Fruit fly (Drosophila melanogaster) whole organism, wandering third instar larva: ENCODE results near the gene Or65c.

Experiments used
- Abd-B ChIP-seq: fragments of >200 bp; optimal IDR thresholded peaks from 2 replicates; lab custom pipeline; 2017; ENCODE audit warnings: missing biosample characterization, missing genetic modification characterization
- CG32264 ChIP-seq: fragments of 200-800 bp; sonication (Bioruptor generic); optimal IDR thresholded peaks from 2 replicates; lab custom pipeline; 2016; ENCODE audit warnings: missing biosample characterization, missing genetic modification characterization
- CG9705 ChIP-seq: fragments of 200-800 bp; sonication (Bioruptor generic); optimal IDR thresholded peaks from 2 replicates; lab custom pipeline; 2018; ENCODE audit warnings: missing biosample characterization, mild to moderate bottlenecking, missing genetic modification characterization
- CrebA ChIP-seq: fragments of 200-800 bp; sonication (Bioruptor generic); optimal IDR thresholded peaks from 2 replicates; lab custom pipeline; 2016; ENCODE audit warnings: missing biosample characterization, mild to moderate bottlenecking, missing genetic modification characterization, borderline replicate concordance
- Dfd ChIP-seq: fragments of >200 bp; optimal IDR thresholded peaks from 2 replicates; lab custom pipeline; 2017; ENCODE audit warnings: missing biosample characterization, missing genetic modification characterization
- Dif ChIP-seq: fragments of 200-275, 200-300 bp; sonication (Bioruptor generic); optimal IDR thresholded peaks from 2 replicates; lab custom pipeline; 2018; ENCODE audit warnings: missing biosample characterization, missing genetic modification characterization; ENCODE audit not compliant: partially characterized antibody
- GATAd ChIP-seq: sonication (Bioruptor generic); optimal IDR thresholded peaks from 2 replicates; lab custom pipeline; 2016; ENCODE audit warnings: missing biosample characterization, missing genetic modification characterization
- HLH106 ChIP-seq: fragments of 200-800 bp; optimal IDR thresholded peaks from 3 replicates; lab custom pipeline; 2019; ENCODE audit warnings: missing biosample characterization, mild to moderate bottlenecking, missing genetic modification characterization, moderate library complexity
- Hnf4 ChIP-seq: fragments of 200-800 bp; sonication (Bioruptor generic); optimal IDR thresholded peaks from 2 replicates; lab custom pipeline; 2016; ENCODE audit warnings: missing biosample characterization, mild to moderate bottlenecking, missing genetic modification characterization
- Hr78 ChIP-seq: fragments of >200 bp; optimal IDR thresholded peaks from 2 replicates; lab custom pipeline; 2017; ENCODE audit warnings: missing biosample characterization, missing genetic modification characterization
- Hr83 ChIP-seq: fragments of 200-300 bp; sonication (Bioruptor generic); optimal IDR thresholded peaks from 2 replicates; lab custom pipeline; 2016; ENCODE audit warnings: missing biosample characterization, mild to moderate bottlenecking, missing genetic modification characterization, moderate library complexity; ENCODE audit not compliant: poor library complexity, severe bottlenecking
- Jra ChIP-seq: sonication (Bioruptor generic); optimal IDR thresholded peaks from 2 replicates; lab custom pipeline; 2016; ENCODE audit warnings: missing biosample characterization, missing genetic modification characterization
- Mio ChIP-seq: sonication (Bioruptor generic); optimal IDR thresholded peaks from 2 replicates; lab custom pipeline; 2016; ENCODE audit warnings: missing biosample characterization, missing genetic modification characterization
- Myc ChIP-seq: fragments of >200 bp; optimal IDR thresholded peaks from 2 replicates; lab custom pipeline; 2017
- N ChIP-seq: fragments of >200 bp; optimal IDR thresholded peaks from 2 replicates; lab custom pipeline; 2018; ENCODE audit warnings: missing biosample characterization, missing external identifiers, missing genetic modification characterization
- OdsH ChIP-seq: fragments of 200-800 bp; sonication (Bioruptor generic); optimal IDR thresholded peaks from 2 replicates; lab custom pipeline; 2016; ENCODE audit warnings: missing biosample characterization, mild to moderate bottlenecking, missing genetic modification characterization
- Rel ChIP-seq, 2 experiments: fragments of 200-800 bp; sonication (Bioruptor generic) in 1 of 2; optimal IDR thresholded peaks; 2 replicates in 1 of 2; 3 replicates in 1 of 2; lab custom pipeline; 2016 to 2019; ENCODE audit warnings: mild to moderate bottlenecking in 2 of 2, missing biosample characterization in 2 of 2, missing genetic modification characterization in 2 of 2, moderate library complexity in 1 of 2
- Sp1 ChIP-seq: fragments of 200-800 bp; sonication (Bioruptor generic); optimal IDR thresholded peaks from 3 replicates; lab custom pipeline; 2019; ENCODE audit warnings: missing biosample characterization, mild to moderate bottlenecking, missing genetic modification characterization, moderate library complexity
- Vsx2 ChIP-seq: fragments of 200-300, 225-300 bp; sonication (Bioruptor generic); optimal IDR thresholded peaks from 2 replicates; lab custom pipeline; 2018; ENCODE audit warnings: missing biosample characterization, missing genetic modification characterization; ENCODE audit not compliant: partially characterized antibody
- br ChIP-seq: fragments of 200-800 bp; sonication (Bioruptor generic); optimal IDR thresholded peaks from 2 replicates; lab custom pipeline; 2016; ENCODE audit warnings: missing biosample characterization, missing genetic modification characterization
- brk ChIP-seq: fragments of 200-800 bp; sonication (Bioruptor generic); optimal IDR thresholded peaks from 2 replicates; lab custom pipeline; 2016; ENCODE audit warnings: missing biosample characterization, mild to moderate bottlenecking, missing genetic modification characterization
- dl ChIP-seq, 2 experiments: fragments of 175-275, 200-275 bp in 1 of 2; fragments of 200-275 bp in 1 of 2; sonication (Bioruptor generic); optimal IDR thresholded peaks; lab custom pipeline; 2018; ENCODE audit warnings: mild to moderate bottlenecking in 2 of 2, missing biosample characterization in 2 of 2, missing genetic modification characterization in 2 of 2, moderate library complexity in 2 of 2; ENCODE audit not compliant: partially characterized antibody in 2 of 2, insufficient read depth in 1 of 2
- dmrt93B ChIP-seq: fragments of 200-800 bp; sonication (Bioruptor generic); optimal IDR thresholded peaks from 2 replicates; lab custom pipeline; 2018; ENCODE audit warnings: missing biosample characterization, mild to moderate bottlenecking, missing genetic modification characterization
- dsf ChIP-seq: sonication (Bioruptor generic); optimal IDR thresholded peaks from 2 replicates; lab custom pipeline; 2016; ENCODE audit warnings: missing biosample characterization, missing genetic modification characterization, borderline replicate concordance
- ey ChIP-seq: fragments of 200-800 bp; sonication (Bioruptor generic); optimal IDR thresholded peaks from 2 replicates; lab custom pipeline; 2016; ENCODE audit warnings: missing biosample characterization, missing genetic modification characterization
- foxo ChIP-seq, 2 experiments: fragments of 200-800 bp; sonication (Bioruptor generic); optimal IDR thresholded peaks; 2 replicates in 1 of 2; 3 replicates in 1 of 2; lab custom pipeline; 2016 to 2017; ENCODE audit warnings: missing biosample characterization in 2 of 2, missing genetic modification characterization in 2 of 2
- fru ChIP-seq: fragments of 200-800 bp; sonication (Bioruptor generic); optimal IDR thresholded peaks from 3 replicates; lab custom pipeline; 2016; ENCODE audit warnings: missing biosample characterization, mild to moderate bottlenecking, missing genetic modification characterization
- h ChIP-seq: fragments of 200-800 bp; sonication (Bioruptor generic); optimal IDR thresholded peaks from 3 replicates; lab custom pipeline; 2016; ENCODE audit warnings: missing biosample characterization, mild to moderate bottlenecking, missing genetic modification characterization
- jim ChIP-seq: fragments of 175-275, 200-325 bp; sonication (Bioruptor generic); optimal IDR thresholded peaks from 2 replicates; lab custom pipeline; 2016; ENCODE audit warnings: missing biosample characterization, mild to moderate bottlenecking, missing genetic modification characterization
- lola ChIP-seq: fragments of >200 bp; optimal IDR thresholded peaks from 2 replicates; lab custom pipeline; 2017; ENCODE audit warnings: missing biosample characterization, missing genetic modification characterization
- pan ChIP-seq: fragments of >200 bp; optimal IDR thresholded peaks from 2 replicates; lab custom pipeline; 2017
- psq ChIP-seq: fragments of 200-800 bp; sonication (Bioruptor generic); optimal IDR thresholded peaks from 3 replicates; lab custom pipeline; 2017; ENCODE audit warnings: missing biosample characterization, mild to moderate bottlenecking, missing genetic modification characterization, moderate library complexity
- rgr ChIP-seq: fragments of 200-800 bp; sonication (Bioruptor generic); optimal IDR thresholded peaks from 3 replicates; lab custom pipeline; 2016; ENCODE audit warnings: missing biosample characterization, mild to moderate bottlenecking, missing genetic modification characterization
- sage ChIP-seq: fragments of 200-800 bp; sonication (Bioruptor generic); optimal IDR thresholded peaks from 2 replicates; lab custom pipeline; 2016; ENCODE audit warnings: missing biosample characterization, mild to moderate bottlenecking, missing genetic modification characterization
- sv ChIP-seq: fragments of 200-800 bp; sonication (Bioruptor generic); optimal IDR thresholded peaks from 3 replicates; lab custom pipeline; 2016; ENCODE audit warnings: missing biosample characterization, missing genetic modification characterization
- tai ChIP-seq: sonication (Bioruptor generic); optimal IDR thresholded peaks from 2 replicates; lab custom pipeline; 2016; ENCODE audit warnings: missing biosample characterization, missing genetic modification characterization
- usp ChIP-seq: fragments of >200 bp; optimal IDR thresholded peaks from 2 replicates; lab custom pipeline; 2017; ENCODE audit warnings: missing biosample characterization, missing genetic modification characterization
- woc ChIP-seq: sonication (Bioruptor generic); optimal IDR thresholded peaks from 2 replicates; lab custom pipeline; 2016; ENCODE audit warnings: missing biosample characterization, mild to moderate bottlenecking, missing genetic modification characterization

Gene Or65c

dm6 chr3L:6355032-6355431, 27.6 kb downstream of the Or65c start:
- TF ChIP-seq Abd-B (GFP tag; lab: Kevin White, UChicago) (no peak), Dif (no peak), rgr (no peak), woc (GFP tag; lab: Kevin White, UChicago) (no peak), foxo (GFP tag; optimal IDR thresholded peaks at IDR 0.05; lab: Kevin White, UChicago) (no peak), tai (GFP tag; lab: Kevin White, UChicago) (no peak), brk (no peak), HLH106 (no peak), Hr78 (GFP tag; lab: Kevin White, UChicago) (no peak), CG9705 (GFP tag; lab: Kevin White, UChicago) (no peak), Dfd (GFP tag; lab: Kevin White, UChicago) (no peak), Jra (GFP tag; lab: Kevin White, UChicago) (no peak), CG32264 (GFP tag; lab: Kevin White, UChicago) (no peak), N (GFP tag; lab: Kevin White, UChicago) (no peak), Vsx2 (no peak), GATAd (GFP tag; lab: Kevin White, UChicago) (no peak), OdsH (no peak), ey (GFP tag; lab: Kevin White, UChicago) (no peak)

- TF ChIP-seq sv (GFP tag; lab: Kevin White, UChicago) (no peak), fru (peak; percentile 58), HLH106 (peak; percentile 4), Mio (GFP tag; lab: Kevin White, UChicago) (no peak), dl (GFP tag; optimal IDR thresholded peaks at IDR 0.05; lab: Kevin White, UChicago; ENCODE audit: insufficient read depth in 1 of 2, partially characterized antibody in 2 of 2) (no peak), Abd-B (GFP tag; lab: Kevin White, UChicago) (no peak), sage (GFP tag; lab: Kevin White, UChicago) (no peak), CrebA (GFP tag; lab: Kevin White, UChicago) (no peak), OdsH (peak; percentile 29), h (peak; percentile 31), usp (GFP tag; lab: Kevin White, UChicago) (no peak), br (GFP tag; lab: Kevin White, UChicago) (no peak), Hr83 (GFP tag; lab: Kevin White, UChicago) (no peak), Dfd (GFP tag; lab: Kevin White, UChicago) (no peak), woc (GFP tag; lab: Kevin White, UChicago) (peak; percentile 51), Sp1 (peak; percentile 19), Vsx2 (no peak), dmrt93B (GFP tag; lab: Kevin White, UChicago) (peak; percentile 24), rgr (no peak), foxo (GFP tag; optimal IDR thresholded peaks at IDR 0.05; lab: Kevin White, UChicago) (peak in 1 of 2 experiments; percentile 32), Jra (GFP tag; lab: Kevin White, UChicago) (no peak), Hr78 (GFP tag; lab: Kevin White, UChicago) (no peak), N (GFP tag; lab: Kevin White, UChicago) (no peak), tai (GFP tag; lab: Kevin White, UChicago) (no peak), lola (GFP tag; lab: Kevin White, UChicago) (no peak), CG32264 (GFP tag; lab: Kevin White, UChicago) (no peak), Rel (GFP tag; optimal IDR thresholded peaks at IDR 0.05; lab: Kevin White, UChicago) (no peak), Rel (tag; optimal IDR thresholded peaks at IDR 0.05; lab: Kevin White, UChicago) (no peak), GATAd (GFP tag; lab: Kevin White, UChicago) (no peak), ey (GFP tag; lab: Kevin White, UChicago) (peak; percentile 26), pan (lab: Kevin White, UChicago) (no peak), dsf (GFP tag; lab: Kevin White, UChicago) (no peak), Hnf4 (no peak), psq (GFP tag; lab: Kevin White, UChicago) (peak; percentile 27)
- TF ChIP-seq, all 38 proteins: peak for 10
These were observed 29.7 kb downstream of the Or65c start for dm6 chr3L:6357152-6357551.

- TF ChIP-seq HLH106, result peak; percentile 55
- no peak for TF ChIP-seq Myc (lab: Kevin White, UChicago)
- peak in 1 of 2 experiments; percentile 68 for TF ChIP-seq foxo (GFP tag; optimal IDR thresholded peaks at IDR 0.05; lab: Kevin White, UChicago)
- TF ChIP-seq Dif, result no peak
- TF ChIP-seq jim (GFP tag; lab: Kevin White, UChicago), result no peak
- TF ChIP-seq ey (GFP tag; lab: Kevin White, UChicago), result peak; percentile 53
- TF ChIP-seq Hr78 (GFP tag; lab: Kevin White, UChicago), result no peak
- TF ChIP-seq CG32264 (GFP tag; lab: Kevin White, UChicago), result no peak
- peak; percentile 74 for TF ChIP-seq h
- TF ChIP-seq woc (GFP tag; lab: Kevin White, UChicago), result no peak
- peak; percentile 61 for TF ChIP-seq OdsH
- TF ChIP-seq CG9705 (GFP tag; lab: Kevin White, UChicago), result peak; percentile 7
- no peak for TF ChIP-seq dl (GFP tag; optimal IDR thresholded peaks at IDR 0.05; lab: Kevin White, UChicago; ENCODE audit: insufficient read depth in 1 of 2, partially characterized antibody in 2 of 2)
- TF ChIP-seq br (GFP tag; lab: Kevin White, UChicago), result peak; percentile 45
- TF ChIP-seq N (GFP tag; lab: Kevin White, UChicago), result no peak
- TF ChIP-seq pan (lab: Kevin White, UChicago), result no peak
- no peak for TF ChIP-seq tai (GFP tag; lab: Kevin White, UChicago)
- TF ChIP-seq fru, result peak; percentile 57
- TF ChIP-seq sage (GFP tag; lab: Kevin White, UChicago), result no peak
- TF ChIP-seq CrebA (GFP tag; lab: Kevin White, UChicago), result no peak
- TF ChIP-seq sv (GFP tag; lab: Kevin White, UChicago), result no peak
- no peak for TF ChIP-seq Abd-B (GFP tag; lab: Kevin White, UChicago)
- TF ChIP-seq Dfd (GFP tag; lab: Kevin White, UChicago), result no peak
- TF ChIP-seq usp (GFP tag; lab: Kevin White, UChicago), result no peak
- no peak for TF ChIP-seq Rel (GFP tag; optimal IDR thresholded peaks at IDR 0.05; lab: Kevin White, UChicago)
- no peak for TF ChIP-seq Rel (tag; optimal IDR thresholded peaks at IDR 0.05; lab: Kevin White, UChicago)
- TF ChIP-seq Hr83 (GFP tag; lab: Kevin White, UChicago), result no peak
- TF ChIP-seq dmrt93B (GFP tag; lab: Kevin White, UChicago), result peak; percentile 24
- TF ChIP-seq lola (GFP tag; lab: Kevin White, UChicago), result no peak
- no peak for TF ChIP-seq dsf (GFP tag; lab: Kevin White, UChicago)
- TF ChIP-seq Mio (GFP tag; lab: Kevin White, UChicago), result no peak
- TF ChIP-seq GATAd (GFP tag; lab: Kevin White, UChicago), result no peak
- TF ChIP-seq Sp1, result peak; percentile 61
- TF ChIP-seq brk, result peak; percentile 42
These were observed 31.1 kb downstream of the Or65c start for dm6 chr3L:6358501-6358900.
